2 worm cellular contexts compared by ENCODE assay signal in the genomic region with DNA sequence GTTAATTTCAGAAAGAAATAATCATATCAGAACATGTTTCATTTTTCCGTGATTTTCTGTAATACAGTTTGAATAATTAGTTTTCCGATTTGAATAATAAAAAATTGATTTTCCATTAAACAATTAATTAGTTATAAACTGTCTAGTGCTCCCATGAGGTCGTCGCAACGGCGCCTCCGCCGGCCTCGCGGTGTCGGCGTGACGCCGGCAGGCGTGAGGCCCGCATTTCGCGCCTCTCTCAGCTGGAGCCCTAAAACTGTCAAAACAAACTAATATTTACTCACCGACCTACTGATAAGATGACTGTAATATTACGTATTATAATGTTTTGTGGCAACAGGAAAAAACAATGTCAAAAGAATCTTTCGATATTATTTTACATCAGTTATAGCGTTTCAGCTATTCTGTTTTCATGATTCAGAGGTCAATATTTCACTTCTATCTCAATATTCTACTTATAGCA.
TF ChIP-seq lines count a peak whose summit lies in the region.

Gene F02C9.2 (plus strand): TSS at position 413 of the 463 bp plus-strand sequence.

TF ChIP-seq in whole organism, L4 larva, 104 proteins besides CTCF, POLR2A, EP300 and RAD21:
- TF ChIP-seq ctbp-1 (GFP tag; IDR thresholded peaks at IDR 0.05; lab: Robert Waterston, UW): no peak
- TF ChIP-seq unc-130 (GFP tag; optimal IDR thresholded peaks at IDR 0.05; lab: Kevin White, UChicago): no peak
- peak; percentile 76 for TF ChIP-seq set-16 (GFP tag; IDR thresholded peaks at IDR 0.05; lab: Robert Waterston, UW)

TF ChIP-seq in whole organism, young adult, 124 proteins besides CTCF, POLR2A, EP300 and RAD21:
- TF ChIP-seq lsl-1 (GFP tag; optimal IDR thresholded peaks at IDR 0.05; lab: Kevin White, UChicago): no peak
- TF ChIP-seq ekl-4 (GFP tag; IDR thresholded peaks at IDR 0.05; lab: Robert Waterston, UW): no peak
- TF ChIP-seq lir-1 (GFP tag; conservative IDR thresholded peaks at IDR 0.05; lab: Robert Waterston, UW): no peak
- no peak for TF ChIP-seq ceh-100 (GFP tag; IDR thresholded peaks at IDR 0.05; lab: Robert Waterston, UW)
- TF ChIP-seq rpc-1 (optimal IDR thresholded peaks at IDR 0.05; lab: Kevin White, UChicago): no peak
- no peak for TF ChIP-seq rpc-1 (tag; optimal IDR thresholded peaks at IDR 0.05; lab: Kevin White, UChicago)
- TF ChIP-seq ceh-91 (GFP tag; IDR thresholded peaks at IDR 0.05; lab: Robert Waterston, UW): no peak
- peak; percentile 41; the same call in 1 of the 2 replicates for TF ChIP-seq egrh-3 (GFP tag; IDR thresholded peaks at IDR 0.05; lab: Robert Waterston, UW)
- no peak for TF ChIP-seq nfya-2 (GFP tag; IDR thresholded peaks at IDR 0.05; lab: Robert Waterston, UW)
- TF ChIP-seq athp-1 (tag; optimal IDR thresholded peaks at IDR 0.05; lab: Kevin White, UChicago): no peak
- peak; percentile 81 for TF ChIP-seq zfh-2 (GFP tag; conservative IDR thresholded peaks at IDR 0.05; lab: Robert Waterston, UW)
- TF ChIP-seq hlh-26 (GFP tag; conservative IDR thresholded peaks at IDR 0.05; lab: Robert Waterston, UW): no peak
- TF ChIP-seq nfyb-1 (GFP tag; IDR thresholded peaks at IDR 0.05; lab: Robert Waterston, UW): no peak
